Fruit fly (Drosophila melanogaster) whole organism, wandering third instar larva: Measurements from ENCODE around the gene RpL34a.

Experiments
- CG32264 ChIP-seq: fragments of 200-800 bp; sonication (Bioruptor generic); optimal IDR thresholded peaks from 2 replicates; lab custom pipeline; 2016; ENCODE audit warnings: missing biosample characterization, missing genetic modification characterization
- HLH106 ChIP-seq: fragments of 200-800 bp; optimal IDR thresholded peaks from 3 replicates; lab custom pipeline; 2019; ENCODE audit warnings: missing biosample characterization, mild to moderate bottlenecking, missing genetic modification characterization, moderate library complexity
- OdsH ChIP-seq: fragments of 200-800 bp; sonication (Bioruptor generic); optimal IDR thresholded peaks from 2 replicates; lab custom pipeline; 2016; ENCODE audit warnings: missing biosample characterization, mild to moderate bottlenecking, missing genetic modification characterization
- Sp1 ChIP-seq: fragments of 200-800 bp; sonication (Bioruptor generic); optimal IDR thresholded peaks from 3 replicates; lab custom pipeline; 2019; ENCODE audit warnings: missing biosample characterization, mild to moderate bottlenecking, missing genetic modification characterization, moderate library complexity
- br ChIP-seq: fragments of 200-800 bp; sonication (Bioruptor generic); optimal IDR thresholded peaks from 2 replicates; lab custom pipeline; 2016; ENCODE audit warnings: missing biosample characterization, missing genetic modification characterization
- foxo ChIP-seq, 2 experiments: fragments of 200-800 bp; sonication (Bioruptor generic); optimal IDR thresholded peaks; 2 replicates in 1 of 2; 3 replicates in 1 of 2; lab custom pipeline; 2016 to 2017; ENCODE audit warnings: missing biosample characterization in 2 of 2, missing genetic modification characterization in 2 of 2
- fru ChIP-seq: fragments of 200-800 bp; sonication (Bioruptor generic); optimal IDR thresholded peaks from 3 replicates; lab custom pipeline; 2016; ENCODE audit warnings: missing biosample characterization, mild to moderate bottlenecking, missing genetic modification characterization
- pan ChIP-seq: fragments of >200 bp; optimal IDR thresholded peaks from 2 replicates; lab custom pipeline; 2017
- psq ChIP-seq: fragments of 200-800 bp; sonication (Bioruptor generic); optimal IDR thresholded peaks from 3 replicates; lab custom pipeline; 2017; ENCODE audit warnings: missing biosample characterization, mild to moderate bottlenecking, missing genetic modification characterization, moderate library complexity
- sage ChIP-seq: fragments of 200-800 bp; sonication (Bioruptor generic); optimal IDR thresholded peaks from 2 replicates; lab custom pipeline; 2016; ENCODE audit warnings: missing biosample characterization, mild to moderate bottlenecking, missing genetic modification characterization

dm6 chr3R:26020244-26021171, 38.6 kb downstream of the RpL34a start:
- TF ChIP-seq pan (no peak), sage (GFP tag; lab: Kevin White, UChicago) (peak; percentile 0), fru (GFP tag; lab: Kevin White, UChicago) (peak; percentile 48), br (GFP tag; lab: Kevin White, UChicago) (no peak), OdsH (GFP tag; lab: Kevin White, UChicago) (peak; percentile 67), foxo (GFP tag; optimal IDR thresholded peaks at IDR 0.05; lab: Kevin White, UChicago) (peak in 1 of 2 experiments; percentile 66), CG32264 (no peak), Sp1 (GFP tag; lab: Kevin White, UChicago) (peak; percentile 42), HLH106 (tag; lab: Kevin White, UChicago) (peak; percentile 31), psq (peak; percentile 48)
